Worm (Caenorhabditis elegans): ENCODE measurements around the gene T25D1.2.

Gene T25D1.2

DNA sequence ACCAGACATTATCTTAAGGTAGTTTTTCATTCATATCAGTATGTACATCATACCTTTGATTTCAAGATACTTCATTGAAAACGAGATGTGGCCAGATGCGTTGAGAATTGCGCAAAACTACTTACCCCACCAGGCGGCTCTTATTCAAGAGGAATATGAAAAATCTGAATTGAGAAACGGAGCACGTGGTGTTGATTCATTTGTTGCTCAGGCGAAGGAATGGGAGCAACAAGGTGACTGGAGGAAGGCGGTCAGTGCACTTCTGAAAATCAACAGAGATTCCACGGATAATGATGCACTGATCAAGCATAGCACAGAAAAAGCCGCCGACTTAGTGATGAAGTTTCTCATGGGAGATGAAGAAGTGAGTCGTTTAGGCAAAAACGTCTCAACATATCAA, 32.9 kb downstream of the T25D1.2 start:
- no peak for TF ChIP-seq B0261.1 (tag; optimal IDR thresholded peaks at IDR 0.05)
- no peak for TF ChIP-seq mcd-1 (GFP tag; IDR thresholded peaks at IDR 0.05)
- TF ChIP-seq cebp-1 (GFP tag; IDR thresholded peaks at IDR 0.05) = no peak
- TF ChIP-seq cebp-1 (tag; optimal IDR thresholded peaks at IDR 0.05) = no peak
- no peak for TF ChIP-seq rcor-1 (GFP tag; IDR thresholded peaks at IDR 0.05)
- TF ChIP-seq snpc-3.4 (tag; optimal IDR thresholded peaks at IDR 0.05) = no peak
- no peak for TF ChIP-seq aptf-3 (GFP tag; IDR thresholded peaks at IDR 0.05)
- no peak for TF ChIP-seq lin-35 (GFP tag; optimal IDR thresholded peaks at IDR 0.05)
- TF ChIP-seq madf-10 (tag; optimal IDR thresholded peaks at IDR 0.05) = no peak
- no peak for TF ChIP-seq gei-17 (GFP tag; optimal IDR thresholded peaks at IDR 0.05)
- TF ChIP-seq unc-130 (GFP tag; optimal IDR thresholded peaks at IDR 0.05) = no peak

DNA sequence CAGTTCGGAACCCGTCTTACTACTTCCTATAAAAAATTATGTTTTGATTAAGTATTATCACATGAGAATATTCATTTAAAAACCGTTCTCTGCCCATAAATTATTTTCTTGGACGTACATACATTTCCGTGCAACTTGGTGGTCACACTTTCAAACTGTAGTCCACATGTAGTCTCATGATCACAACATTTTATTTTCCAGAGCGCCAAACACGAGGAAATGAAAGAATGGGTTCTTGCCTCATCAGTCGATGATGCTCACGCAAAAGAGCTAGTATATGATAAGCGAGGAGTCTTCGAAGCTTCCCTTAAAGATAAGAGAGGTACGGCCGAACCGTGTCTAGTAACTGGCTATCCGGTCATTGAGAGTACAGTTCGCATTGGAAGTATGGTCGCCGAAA, 35.2 kb downstream of the T25D1.2 start:
- TF ChIP-seq egrh-3 (GFP tag; IDR thresholded peaks at IDR 0.05) = no peak
- no peak for TF ChIP-seq lin-54 (GFP tag; optimal IDR thresholded peaks at IDR 0.05)
- no peak for TF ChIP-seq ets-4 (GFP tag; optimal IDR thresholded peaks at IDR 0.05)
- TF ChIP-seq nhr-80 (tag; optimal IDR thresholded peaks at IDR 0.05) = peak; percentile 91
- TF ChIP-seq F57A8.1 (GFP tag; optimal IDR thresholded peaks at IDR 0.05) = no peak
- no peak for TF ChIP-seq let-526 (GFP tag; IDR thresholded peaks at IDR 0.05)
- TF ChIP-seq nfya-2 (GFP tag; IDR thresholded peaks at IDR 0.05) = no peak
- no peak for TF ChIP-seq ceh-58 (GFP tag; IDR thresholded peaks at IDR 0.05)
- TF ChIP-seq sptf-2 (GFP tag; optimal IDR thresholded peaks at IDR 0.05) = no peak
- no peak for TF ChIP-seq tbx-9 (tag; optimal IDR thresholded peaks at IDR 0.05; ENCODE audit: borderline replicate concordance)
- TF ChIP-seq hsf-1 (GFP tag; IDR thresholded peaks at IDR 0.05) = no peak
- no peak for TF ChIP-seq dpff-1 (tag; optimal IDR thresholded peaks at IDR 0.05)
- TF ChIP-seq tlf-1 (GFP tag; optimal IDR thresholded peaks at IDR 0.05) = no peak
- no peak for TF ChIP-seq tbp1 (GFP tag; optimal IDR thresholded peaks at IDR 0.05)
- no peak for TF ChIP-seq snpc-4 (GFP tag; optimal IDR thresholded peaks at IDR 0.05)
- peak in 1 of 4 experiments; percentile 27 for TF ChIP-seq snpc-4 (tag; optimal IDR thresholded peaks at IDR 0.05)
- TF ChIP-seq snpc-1.3 (tag; optimal IDR thresholded peaks at IDR 0.05; ENCODE audit: insufficient read depth) = no peak
- peak in 1 of 2 experiments; percentile 32 for TF ChIP-seq let-607 (tag; optimal IDR thresholded peaks at IDR 0.05)
- TF ChIP-seq ztf-28 (GFP tag; IDR thresholded peaks at IDR 0.05) = no peak
- peak; percentile 18 for TF ChIP-seq pha-4 (tag; optimal IDR thresholded peaks at IDR 0.05)
- TF ChIP-seq xnd-1 (tag; optimal IDR thresholded peaks at IDR 0.05) = no peak
- peak; percentile 21; the same call in 1 of the 2 replicates for TF ChIP-seq dox-1 (GFP tag; IDR thresholded peaks at IDR 0.05)
- TF ChIP-seq cebp-1 (GFP tag; IDR thresholded peaks at IDR 0.05) = no peak
- no peak for TF ChIP-seq cebp-1 (tag; optimal IDR thresholded peaks at IDR 0.05)
- no peak for TF ChIP-seq Y79H2A.3 (GFP tag; conservative IDR thresholded peaks at IDR 0.05)
- peak; percentile 27 for TF ChIP-seq ZK185.1 (tag; optimal IDR thresholded peaks at IDR 0.05; ENCODE audit: poor library complexity, severe bottlenecking)
- TF ChIP-seq ceh-40 (GFP tag; IDR thresholded peaks at IDR 0.05) = no peak
- no peak for TF ChIP-seq nfyb-1 (GFP tag; IDR thresholded peaks at IDR 0.05)
- no peak for TF ChIP-seq B0019.2 (GFP tag; conservative IDR thresholded peaks at IDR 0.05)
- peak; percentile 20 for TF ChIP-seq atf-7 (tag; optimal IDR thresholded peaks at IDR 0.05)
- TF ChIP-seq madf-8 (GFP tag; conservative IDR thresholded peaks at IDR 0.05) = no peak
- TF ChIP-seq attf-3 (GFP tag; conservative IDR thresholded peaks at IDR 0.05) = no peak
- no peak for TF ChIP-seq Y95B8A.8 (GFP tag; IDR thresholded peaks at IDR 0.05)
- no peak for TF ChIP-seq hrde-1 (tag; optimal IDR thresholded peaks at IDR 0.05; ENCODE audit: borderline replicate concordance)
- no peak for TF ChIP-seq egl-44 (GFP tag; IDR thresholded peaks at IDR 0.05)
- TF ChIP-seq F52B5.7 (tag; optimal IDR thresholded peaks at IDR 0.05) = no peak
- no peak for TF ChIP-seq B0035.1 (tag; optimal IDR thresholded peaks at IDR 0.05)
- TF ChIP-seq F39B2.1 (GFP tag; IDR thresholded peaks at IDR 0.05) = no peak
- TF ChIP-seq attf-5 (GFP tag; optimal IDR thresholded peaks at IDR 0.05) = peak; percentile 4

Data from whole organism, young adult.